Worm (Caenorhabditis elegans): ENCODE measurements around the gene cest-32.

- TF ChIP-seq W03F9.2 (tag; optimal IDR thresholded peaks at IDR 0.05) (no peak), him-1 (tag; optimal IDR thresholded peaks at IDR 0.05) (no peak), dao-5 (tag; optimal IDR thresholded peaks at IDR 0.05) (no peak)
Measured at ce11 chrV:5243036-5243435, 9.3 kb upstream of the cest-32 start, which contains the start of gene cest-35.1.
